Worm (Caenorhabditis elegans) whole organism, late embryonic: Measurements from ENCODE around the gene ncs-3.

Experiments used
- F13H6.1 ChIP-seq: sonication (generic microtip); optimal IDR thresholded peaks from 2 replicates; lab custom pipeline; 2016; ENCODE audit warnings: missing genetic modification characterization, missing compliant biosample characterization
- ceh-14 ChIP-seq: sonication (generic microtip); optimal IDR thresholded peaks from 2 replicates; lab custom pipeline; 2016; ENCODE audit warnings: missing genotype, missing genetic modification characterization, missing compliant biosample characterization
- ceh-31 ChIP-seq: sonication (generic microtip); optimal IDR thresholded peaks from 2 replicates; lab custom pipeline; 2016; ENCODE audit warnings: missing genetic modification characterization, missing compliant biosample characterization
- ceh-45 ChIP-seq: fragments of 200-800 bp; sonication (Bioruptor generic); IDR thresholded peaks from 2 replicates; pipeline ENCODE4 v1.3.6; 2022; ENCODE audit warnings: missing genetic modification reagents, missing genetic modification characterization, missing compliant biosample characterization
- fkh-6 ChIP-seq: sonication (generic microtip); optimal IDR thresholded peaks from 2 replicates; lab custom pipeline; 2016; ENCODE audit warnings: missing genetic modification characterization, missing compliant biosample characterization
- hlh-6 ChIP-seq: sonication (generic microtip); optimal IDR thresholded peaks from 2 replicates; lab custom pipeline; 2016; ENCODE audit warnings: missing genotype, missing genetic modification characterization, missing compliant biosample characterization
- pqm-1 ChIP-seq: sonication (generic microtip); optimal IDR thresholded peaks from 2 replicates; lab custom pipeline; 2016; ENCODE audit warnings: missing genetic modification characterization, missing compliant biosample characterization
- sox-2 ChIP-seq: fragments of 200-800 bp; sonication (Bioruptor generic); IDR thresholded peaks from 2 replicates; pipeline ENCODE4 v1.3.6; 2022; ENCODE audit warnings: missing genetic modification reagents, missing genetic modification characterization, missing compliant biosample characterization

DNA sequence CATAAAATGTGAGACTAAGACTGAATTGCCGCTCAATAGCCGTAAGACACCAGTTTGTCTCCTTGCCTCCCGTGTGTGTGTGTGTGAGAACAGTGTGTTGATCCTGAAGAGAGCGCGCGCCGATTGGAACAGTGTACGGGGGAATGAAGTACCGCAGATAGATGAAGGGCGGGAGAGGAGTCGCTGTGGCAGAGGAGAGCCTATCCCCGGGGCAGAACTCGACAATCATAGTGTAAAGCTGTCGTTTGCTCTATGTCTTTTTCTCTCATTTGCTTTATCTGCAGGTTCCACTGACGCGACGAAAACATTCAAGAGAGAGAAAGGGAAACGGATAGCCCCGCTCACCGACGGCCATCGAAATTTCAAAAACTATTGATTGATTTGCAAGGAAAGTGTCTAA, 28.0 kb downstream of the ncs-3 start:
- TF ChIP-seq ceh-14 (no peak), pqm-1 (tag; lab: Kevin White, UChicago) (no peak), ceh-31 (tag; lab: Kevin White, UChicago) (no peak), sox-2 (GFP tag; lab: Robert Waterston, UW) (no peak), ceh-45 (no peak), F13H6.1 (tag; lab: Kevin White, UChicago) (no peak), fkh-6 (no peak), hlh-6 (tag; lab: Kevin White, UChicago) (peak; percentile 60)
